Fruit fly (Drosophila melanogaster): ENCODE data around the gene CG14965.

Gene CG14965

dm6 chr3L:3177872-3178271 lies 14.4 kb downstream of the CG14965 start:
- TF ChIP-seq CG17801 (GFP tag; optimal IDR thresholded peaks at IDR 0.05; ENCODE audit: partially characterized antibody): no peak

dm6 chr3L:3172445-3172844 lies 19.8 kb downstream of the CG14965 start, which contains the start of gene CG14963:
TSS of gene CG14963 (minus strand) at chr3L:3172545.
- no peak for TF ChIP-seq CG17801 (GFP tag; optimal IDR thresholded peaks at IDR 0.05; ENCODE audit: partially characterized antibody)

- no peak for TF ChIP-seq CG17801 (GFP tag; optimal IDR thresholded peaks at IDR 0.05; ENCODE audit: partially characterized antibody)
Measured at dm6 chr3L:3169107-3169506, 23.2 kb downstream of the CG14965 start, which contains the start of the genes CG32278 and CG32281. TSS of gene CG32278 (plus strand) at chr3L:3169286. TSS of gene CG32281 (plus strand) at chr3L:3169375.

- TF ChIP-seq CG17801 (GFP tag; optimal IDR thresholded peaks at IDR 0.05; ENCODE audit: partially characterized antibody): no peak
Measured at dm6 chr3L:3166200-3166695, 26.0 kb downstream of the CG14965 start, which contains the start of gene Asciz. TSS of gene Asciz (minus strand) at chr3L:3166250.

dm6 chr3L:3165399-3165798 lies 26.9 kb downstream of the CG14965 start:
- TF ChIP-seq CG17801 (GFP tag; optimal IDR thresholded peaks at IDR 0.05; ENCODE audit: partially characterized antibody): no peak

DNA sequence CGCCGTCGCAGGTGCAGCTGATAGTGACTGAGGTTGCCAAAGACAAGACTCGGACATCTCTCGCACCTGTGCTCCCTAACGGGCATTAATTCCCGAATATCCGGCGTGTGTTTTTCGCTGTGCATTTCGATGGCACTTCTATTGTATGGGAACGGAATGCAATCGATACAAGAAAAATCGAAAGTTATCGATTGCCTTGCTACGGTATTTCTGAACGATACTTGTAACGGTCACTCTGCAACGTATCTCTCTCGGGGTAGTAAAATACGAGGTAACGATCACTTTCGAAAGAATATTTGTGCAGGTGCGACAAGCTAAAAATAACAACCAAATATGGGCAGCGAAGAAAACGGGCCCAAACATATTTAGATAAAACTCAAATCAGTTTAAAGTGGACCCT lies 27.3 kb downstream of the CG14965 start, which contains the start of gene CG32280:
TSS of gene CG32280 (plus strand) at position 231 of the 400 bp plus-strand sequence.
- TF ChIP-seq CG17801 (GFP tag; optimal IDR thresholded peaks at IDR 0.05; ENCODE audit: partially characterized antibody): peak; percentile 30

DNA sequence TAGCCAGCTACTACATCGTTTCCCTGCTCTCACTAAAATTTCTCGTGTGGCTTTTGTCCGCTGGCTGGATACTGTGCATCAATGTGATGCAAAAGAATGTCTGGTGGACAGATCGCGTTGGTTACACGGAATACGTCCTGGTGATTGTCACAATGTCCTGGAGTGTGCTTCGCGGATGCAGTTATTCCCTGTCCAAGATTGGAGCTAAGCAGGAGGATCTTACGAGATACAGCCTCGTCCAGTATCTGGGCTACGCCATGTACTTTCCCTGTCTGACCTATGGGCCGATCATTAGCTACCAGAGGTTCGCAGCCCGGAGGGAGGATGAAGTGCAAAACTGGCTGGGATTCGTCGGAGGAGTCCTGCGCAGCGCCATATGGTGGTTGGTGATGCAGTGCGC lies 29.7 kb downstream of the CG14965 start:
- TF ChIP-seq CG17801 (GFP tag; optimal IDR thresholded peaks at IDR 0.05; ENCODE audit: partially characterized antibody): no peak

dm6 chr3L:3161968-3162367 lies 30.3 kb downstream of the CG14965 start, which contains the start of gene rasp:
TSS of gene rasp (plus strand) at chr3L:3162180.
- no peak for TF ChIP-seq CG17801 (GFP tag; optimal IDR thresholded peaks at IDR 0.05; ENCODE audit: partially characterized antibody)

DNA sequence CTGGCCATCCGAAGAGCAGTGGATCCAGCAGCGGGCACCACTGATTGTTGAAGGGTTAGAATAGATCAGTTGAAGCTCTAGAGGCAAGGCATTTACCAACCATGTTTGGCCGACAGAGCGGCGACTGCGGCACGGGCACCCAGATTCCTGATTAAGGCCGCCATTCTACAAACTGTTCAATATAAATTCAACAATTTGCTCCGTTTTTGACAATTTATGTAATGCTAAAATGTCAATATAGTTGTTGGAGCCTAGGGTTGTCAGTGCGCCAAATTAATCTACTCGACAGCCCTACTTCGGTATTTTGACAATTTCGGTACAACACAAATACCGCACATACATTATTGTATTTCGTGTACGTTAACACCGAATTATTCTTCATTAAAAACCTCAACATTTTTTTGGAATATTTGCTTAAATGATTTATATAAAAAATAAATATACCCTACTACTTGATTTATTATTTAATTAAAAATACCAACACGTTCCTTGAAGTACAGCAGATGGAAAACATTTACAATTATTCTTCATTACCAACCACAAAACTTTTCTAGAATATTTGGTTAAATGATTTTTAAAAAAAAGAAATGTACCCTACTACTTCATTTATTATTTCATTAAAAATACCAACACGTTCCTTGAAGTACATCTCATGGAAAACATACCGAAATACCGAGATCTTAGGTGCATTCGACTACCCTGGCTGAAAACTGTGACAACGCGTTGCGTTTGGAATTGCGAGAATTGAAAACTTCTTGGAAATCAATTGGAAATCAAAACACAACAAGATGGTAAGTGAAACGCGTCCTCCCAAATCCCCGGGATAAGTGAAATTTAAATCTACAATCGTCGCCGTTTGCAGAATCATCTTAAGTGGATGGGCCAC lies 32.7 kb downstream of the CG14965 start, which contains the start of the genes ND-30 and CG15812:
TSS of gene ND-30 (minus strand) at position 270 of the 886 bp plus-strand sequence.
TSS of gene CG15812 (plus strand) at position 683 of the 886 bp plus-strand sequence.
- no peak for TF ChIP-seq CG17801 (GFP tag; optimal IDR thresholded peaks at IDR 0.05; ENCODE audit: partially characterized antibody)

DNA sequence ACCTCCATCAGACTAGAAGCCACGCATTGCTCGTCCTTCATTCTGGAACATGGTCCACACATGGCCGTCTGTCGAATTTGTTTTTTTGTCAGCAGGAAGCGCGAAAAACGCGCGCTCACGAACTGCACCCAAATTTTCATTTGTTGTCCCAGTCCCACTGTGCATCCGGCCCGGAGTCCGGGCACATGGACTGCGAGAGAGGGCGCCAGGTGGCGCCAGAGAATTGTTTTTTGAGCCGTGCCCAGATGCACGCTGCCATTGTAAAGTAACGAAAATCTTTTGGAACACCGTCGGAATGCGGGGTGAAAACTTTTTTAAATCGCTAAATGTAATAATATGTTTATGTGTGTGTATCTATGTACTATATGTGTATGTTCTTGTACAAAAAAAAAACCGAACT lies 34.6 kb downstream of the CG14965 start:
- no peak for TF ChIP-seq CG17801 (GFP tag; optimal IDR thresholded peaks at IDR 0.05; ENCODE audit: partially characterized antibody)

DNA sequence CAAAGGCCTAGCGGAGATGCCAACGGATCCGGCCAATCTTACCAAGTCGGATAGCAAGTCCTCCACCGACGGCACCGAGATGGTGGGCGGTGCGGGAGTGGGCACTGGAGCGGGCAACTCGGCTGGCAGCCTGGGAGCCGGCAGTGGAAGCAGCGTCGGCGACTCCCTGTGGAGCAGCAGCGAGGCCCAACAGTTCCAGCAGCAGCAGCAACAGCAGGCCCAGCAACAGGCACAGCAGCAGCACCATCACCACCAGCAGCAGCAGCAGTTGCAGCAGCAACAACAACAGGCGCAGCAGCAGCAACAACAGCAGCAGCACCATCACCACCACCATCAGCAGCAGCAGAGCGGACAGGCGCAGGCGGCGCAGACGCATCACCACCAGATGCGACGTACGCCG lies 41.9 kb downstream of the CG14965 start:
- no peak for TF ChIP-seq CG17801 (GFP tag; optimal IDR thresholded peaks at IDR 0.05; ENCODE audit: partially characterized antibody)

DNA sequence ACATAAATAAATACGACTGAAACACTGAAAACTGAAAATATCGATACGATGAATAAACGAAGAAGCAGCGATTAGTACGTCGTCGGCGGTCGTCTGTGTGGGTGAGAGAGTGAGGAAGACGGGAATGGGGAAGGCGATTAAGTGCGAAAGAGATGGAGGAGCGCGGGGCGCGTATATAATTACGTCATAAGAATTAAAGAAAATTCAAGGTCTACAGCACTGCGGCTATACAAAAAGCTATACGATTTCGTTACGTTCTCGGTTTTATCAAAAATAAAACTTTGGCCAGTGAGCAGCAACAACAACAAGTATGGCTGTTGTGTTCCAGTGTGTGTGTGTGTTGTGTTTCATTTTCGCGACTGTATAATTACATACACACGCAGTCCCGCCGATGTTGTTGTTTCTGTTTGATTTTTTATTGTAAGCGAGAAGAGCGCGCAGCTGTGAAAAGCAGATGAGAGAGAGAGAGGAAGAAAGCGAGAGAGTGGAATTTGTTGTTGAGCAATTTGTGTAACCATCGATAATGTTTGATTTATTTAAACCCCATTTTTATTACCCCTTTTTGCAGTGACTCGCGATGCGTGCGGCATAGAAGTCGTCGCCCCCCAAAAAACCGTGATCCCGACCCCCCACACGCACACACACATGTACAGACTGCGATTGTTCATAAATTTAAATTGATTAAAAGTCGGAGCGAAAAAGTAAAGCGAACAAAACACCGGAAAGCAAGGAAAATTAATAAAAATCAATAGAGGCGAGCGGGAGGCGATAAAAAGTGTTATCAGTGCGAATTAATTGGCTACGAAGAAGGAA lies 43.0 kb downstream of the CG14965 start:
- TF ChIP-seq CG17801 (GFP tag; optimal IDR thresholded peaks at IDR 0.05; ENCODE audit: partially characterized antibody): no peak

- peak; percentile 7 for TF ChIP-seq CG17801 (GFP tag; optimal IDR thresholded peaks at IDR 0.05; ENCODE audit: partially characterized antibody)
Measured at dm6 chr3L:3148125-3149059, 43.9 kb downstream of the CG14965 start, which contains the start of the genes Usp5 and BtbVII. TSS of gene Usp5 (minus strand) at chr3L:3148358. TSS of gene BtbVII (plus strand) at chr3L:3148646.
